Fruit fly (Drosophila melanogaster) whole organism, embryonic: Measurements from ENCODE around the gene CG32281.
A peak's percentile ranks its signal among the peaks of the same experiment; 100 is the strongest.

Experiments
- Asciz ChIP-seq: fragments of 200-800 bp; sonication (Bioruptor generic); optimal IDR thresholded peaks from 2 replicates; lab custom pipeline; 2017; ENCODE audit warnings: missing biosample characterization, mild to moderate bottlenecking, missing genetic modification characterization, missing genetic modification reagents
- Atf-2 ChIP-seq: fragments of 200-800 bp; sonication (Bioruptor generic); optimal IDR thresholded peaks from 2 replicates; lab custom pipeline; 2016; ENCODE audit warnings: missing biosample characterization, missing genetic modification characterization
- Awh ChIP-seq: fragments of 200-800 bp; sonication (Bioruptor generic); IDR thresholded peaks from 2 replicates; pipeline ENCODE4, ENCODE4 v1.3.6; 2022; ENCODE audit warnings: missing biosample characterization, missing genetic modification characterization
- CG10274 ChIP-seq: fragments of 200-800 bp; sonication (Bioruptor generic); optimal IDR thresholded peaks from 3 replicates; lab custom pipeline; 2017; ENCODE audit warnings: missing biosample characterization, mild to moderate bottlenecking, missing genetic modification characterization
- CG10431 ChIP-seq: fragments of 200-800 bp; sonication (Bioruptor generic); optimal IDR thresholded peaks from 3 replicates; lab custom pipeline; 2018; ENCODE audit warnings: missing biosample characterization, mild to moderate bottlenecking, missing genetic modification characterization
- CG10462 ChIP-seq: fragments of 200-800 bp; sonication (Bioruptor generic); optimal IDR thresholded peaks from 2 replicates; lab custom pipeline; 2016; ENCODE audit warnings: missing biosample characterization, missing genetic modification characterization
- CG13775 ChIP-seq: fragments of 200-800 bp; sonication (Bioruptor generic); optimal IDR thresholded peaks from 3 replicates; lab custom pipeline; 2017; ENCODE audit warnings: missing biosample characterization, mild to moderate bottlenecking, missing genetic modification characterization
- CG14860 ChIP-seq: fragments of 200-800 bp; sonication (Bioruptor generic); IDR thresholded peaks from 3 replicates; pipeline ENCODE4 v1.3.6; 2022; ENCODE audit warnings: missing biosample characterization, missing genetic modification characterization; ENCODE audit not compliant: partially characterized antibody
- CG14965 ChIP-seq: fragments of 200-800 bp; sonication (Bioruptor generic); optimal IDR thresholded peaks from 2 replicates; lab custom pipeline; 2016; ENCODE audit warnings: missing biosample characterization, missing genetic modification characterization, borderline replicate concordance
- CG15479 ChIP-seq: fragments of 200-800 bp; sonication (Bioruptor generic); optimal IDR thresholded peaks from 3 replicates; lab custom pipeline; 2019; ENCODE audit warnings: missing biosample characterization, mild to moderate bottlenecking, missing genetic modification characterization, moderate library complexity
- CG17568 ChIP-seq: fragments of 200-800 bp; sonication (Bioruptor generic); optimal IDR thresholded peaks from 2 replicates; lab custom pipeline; 2018; ENCODE audit warnings: missing biosample characterization, mild to moderate bottlenecking, missing genetic modification characterization, moderate library complexity
- CG18262 ChIP-seq: fragments of 200-800 bp; optimal IDR thresholded peaks from 3 replicates; lab custom pipeline; 2019; ENCODE audit warnings: missing biosample characterization, mild to moderate bottlenecking, missing genetic modification characterization, moderate library complexity
- CG18764 ChIP-seq: fragments of 200-800 bp; sonication (Bioruptor generic); optimal IDR thresholded peaks from 3 replicates; lab custom pipeline; 2016; ENCODE audit warnings: missing biosample characterization, missing genetic modification characterization
- CG31224 ChIP-seq: fragments of 200-800 bp; sonication (Bioruptor generic); IDR thresholded peaks from 2 replicates; pipeline ENCODE4 v1.3.6; 2022; ENCODE audit warnings: missing biosample characterization, missing genetic modification characterization
- CG34376 ChIP-seq: fragments of 200-800 bp; sonication (Bioruptor generic); optimal IDR thresholded peaks from 2 replicates; lab custom pipeline; 2018; ENCODE audit warnings: missing biosample characterization, mild to moderate bottlenecking, missing genetic modification characterization
- CG3838 ChIP-seq: fragments of 200-800 bp; sonication (Bioruptor generic); optimal IDR thresholded peaks from 3 replicates; lab custom pipeline; 2016; ENCODE audit warnings: missing biosample characterization, missing genetic modification characterization
- CG6765 ChIP-seq: fragments of 200-800 bp; sonication (Bioruptor generic); optimal IDR thresholded peaks from 3 replicates; lab custom pipeline; 2017; ENCODE audit warnings: missing biosample characterization, mild to moderate bottlenecking, missing genetic modification characterization
- CG6854 ChIP-seq: fragments of 200-800 bp; sonication (Bioruptor generic); optimal IDR thresholded peaks from 3 replicates; lab custom pipeline; 2017; ENCODE audit warnings: missing biosample characterization, mild to moderate bottlenecking, missing genetic modification characterization
- CG7271 ChIP-seq: fragments of 200-800 bp; sonication (Bioruptor generic); optimal IDR thresholded peaks from 2 replicates; lab custom pipeline; 2018; ENCODE audit warnings: missing biosample characterization, mild to moderate bottlenecking, missing genetic modification characterization, moderate library complexity
- CG7839 ChIP-seq: fragments of 200-800 bp; sonication (Bioruptor generic); optimal IDR thresholded peaks from 3 replicates; lab custom pipeline; 2018; ENCODE audit warnings: missing biosample characterization, mild to moderate bottlenecking, missing genetic modification characterization, moderate library complexity
- Chrac-16 ChIP-seq: fragments of 200-800 bp; sonication (Bioruptor generic); optimal IDR thresholded peaks from 3 replicates; lab custom pipeline; 2016; ENCODE audit warnings: missing biosample characterization, missing genetic modification characterization
- Drgx ChIP-seq: fragments of 200-800 bp; sonication (Bioruptor generic); IDR thresholded peaks from 2 replicates; pipeline ENCODE4 v1.3.6; 2022; ENCODE audit warnings: missing biosample characterization, missing genetic modification characterization
- E2f2 ChIP-seq: fragments of 200-800 bp; sonication (Bioruptor generic); IDR thresholded peaks from 2 replicates; pipeline ENCODE4 v1.3.6; 2022; ENCODE audit warnings: missing biosample characterization, missing genetic modification characterization
- HmgZ ChIP-seq: fragments of 200-800 bp; sonication (Bioruptor generic); optimal IDR thresholded peaks from 2 replicates; lab custom pipeline; 2018; ENCODE audit warnings: missing biosample characterization, mild to moderate bottlenecking, missing genetic modification characterization
- Jarid2 ChIP-seq: fragments of 200-800 bp; sonication (Bioruptor generic); optimal IDR thresholded peaks from 3 replicates; lab custom pipeline; 2017; ENCODE audit warnings: mild to moderate bottlenecking, missing biosample characterization, missing genetic modification reagents, missing genetic modification characterization
- Max ChIP-seq: fragments of 200-800 bp; sonication (Bioruptor generic); optimal IDR thresholded peaks from 2 replicates; lab custom pipeline; 2016; ENCODE audit warnings: missing biosample characterization, mild to moderate bottlenecking, missing genetic modification characterization
- Med ChIP-seq: fragments of 200-800 bp; sonication (Bioruptor generic); peaks from one replicate; lab custom pipeline; 2016; ENCODE audit warnings: missing biosample characterization, missing genetic modification characterization, mild to moderate bottlenecking, inconsistent platforms, moderate library complexity
- Meics ChIP-seq: fragments of 200-800 bp; sonication (Bioruptor generic); optimal IDR thresholded peaks from 2 replicates; lab custom pipeline; 2017; ENCODE audit warnings: missing biosample characterization, mild to moderate bottlenecking, missing genetic modification characterization
- Mes4 ChIP-seq: fragments of 200-800 bp; sonication (Bioruptor generic); optimal IDR thresholded peaks from 2 replicates; lab custom pipeline; 2016; ENCODE audit warnings: missing biosample characterization, missing genetic modification characterization
- Xrp1 ChIP-seq: fragments of 200-800 bp; sonication (Bioruptor generic); IDR thresholded peaks from 2 replicates; pipeline ENCODE4 v1.3.6; 2022; ENCODE audit warnings: missing biosample characterization, missing genetic modification characterization
- ab ChIP-seq: fragments of 200-800 bp; sonication (Bioruptor generic); optimal IDR thresholded peaks from 2 replicates; lab custom pipeline; 2016; ENCODE audit warnings: missing biosample characterization, missing genetic modification characterization
- ara ChIP-seq: fragments of 200-800 bp; sonication (Bioruptor generic); IDR thresholded peaks from 2 replicates; pipeline ENCODE4 v1.3.6; 2022; ENCODE audit warnings: missing biosample characterization, missing genetic modification characterization
- da ChIP-seq: fragments of 200-800 bp; sonication (Bioruptor generic); optimal IDR thresholded peaks from 2 replicates; lab custom pipeline; 2016; ENCODE audit warnings: missing biosample characterization, missing genetic modification characterization
- ems ChIP-seq: fragments of 200-800 bp; sonication (Bioruptor generic); optimal IDR thresholded peaks from 3 replicates; lab custom pipeline; 2016; ENCODE audit warnings: missing biosample characterization, missing genetic modification characterization
- esg ChIP-seq: fragments of 200-800 bp; sonication (Bioruptor generic); conservative IDR thresholded peaks from 2 replicates; pipeline ENCODE4 v1.3.6; 2022; ENCODE audit warnings: missing biosample characterization, missing genetic modification characterization
- eve ChIP-seq, 2 experiments: fragments of >200 bp; optimal IDR thresholded peaks; 2 replicates each; lab custom pipeline; 2017; ENCODE audit warnings: missing biosample characterization in 2 of 2, missing genetic modification characterization in 2 of 2
- fru ChIP-seq: fragments of >200 bp; optimal IDR thresholded peaks from 2 replicates; lab custom pipeline; 2017
- ftz-f1 ChIP-seq: fragments of 200-800 bp; sonication (Bioruptor generic); optimal IDR thresholded peaks from 2 replicates; lab custom pipeline; 2016; ENCODE audit warnings: missing biosample characterization, missing genetic modification characterization
- gsb ChIP-seq: fragments of 200-800 bp; sonication (Bioruptor generic); IDR thresholded peaks from 2 replicates; pipeline ENCODE4 v1.3.6; 2022; ENCODE audit warnings: missing biosample characterization, missing genetic modification characterization
- jing ChIP-seq: fragments of 200-800 bp; sonication (Bioruptor generic); optimal IDR thresholded peaks from 2 replicates; lab custom pipeline; 2018; ENCODE audit warnings: missing biosample characterization, mild to moderate bottlenecking, missing genetic modification characterization
- jumu ChIP-seq: fragments of 200-800 bp; sonication (Bioruptor generic); optimal IDR thresholded peaks from 3 replicates; lab custom pipeline; 2016; ENCODE audit warnings: missing biosample characterization, missing genetic modification characterization
- kni ChIP-seq: fragments of 200-800 bp; sonication (Bioruptor generic); optimal IDR thresholded peaks from 3 replicates; lab custom pipeline; 2017; ENCODE audit warnings: mild to moderate bottlenecking, missing biosample characterization, missing genetic modification reagents, missing genetic modification characterization
- odd ChIP-seq: fragments of 200-800 bp; sonication (Bioruptor generic); optimal IDR thresholded peaks from 2 replicates; lab custom pipeline; 2017; ENCODE audit warnings: missing biosample characterization, mild to moderate bottlenecking, missing genetic modification characterization
- pho ChIP-seq: fragments of 200-800 bp; sonication (Bioruptor generic); optimal IDR thresholded peaks from 2 replicates; lab custom pipeline; 2016; ENCODE audit warnings: missing biosample characterization, missing genetic modification characterization
- phol ChIP-seq: fragments of 200-800 bp; sonication (Bioruptor generic); optimal IDR thresholded peaks from 3 replicates; lab custom pipeline; 2018; ENCODE audit warnings: missing biosample characterization, mild to moderate bottlenecking, missing genetic modification characterization, moderate library complexity
- sd ChIP-seq: fragments of 200-800 bp; sonication (Bioruptor generic); optimal IDR thresholded peaks from 3 replicates; lab custom pipeline; 2018; ENCODE audit warnings: missing biosample characterization, mild to moderate bottlenecking, missing genetic modification characterization, moderate library complexity
- slp2 ChIP-seq: fragments of 200-800 bp; sonication (Bioruptor generic); optimal IDR thresholded peaks from 2 replicates; lab custom pipeline; 2016; ENCODE audit warnings: missing biosample characterization, missing genetic modification characterization
- ssp ChIP-seq: fragments of 200-800 bp; sonication (Bioruptor generic); IDR thresholded peaks from 2 replicates; pipeline ENCODE4 v1.3.6; 2022; ENCODE audit warnings: missing biosample characterization, missing genetic modification characterization
- twi ChIP-seq: fragments of 200-800 bp; optimal IDR thresholded peaks from 2 replicates; lab custom pipeline; 2019; ENCODE audit warnings: missing biosample characterization, mild to moderate bottlenecking, missing genetic modification characterization, moderate library complexity
- wor ChIP-seq: fragments of 200-800 bp; sonication (Bioruptor generic); IDR thresholded peaks from 2 replicates; pipeline ENCODE4 v1.3.6; 2022; ENCODE audit warnings: missing biosample characterization, missing genetic modification characterization

The CG32281 gene

dm6 chr3L:3134064-3134545 is 35.1 kb upstream of the CG32281 start (continued):
- TF ChIP-seq CG10274 (GFP tag; lab: Kevin White, UChicago) = no peak
- TF ChIP-seq sd (tag; lab: Kevin White, UChicago) = peak; percentile 0
- peak; percentile 68 for TF ChIP-seq Jarid2 (GFP tag; lab: Kevin White, UChicago)
- TF ChIP-seq Drgx (GFP tag; lab: Robert Waterston, UW) = no peak
- TF ChIP-seq CG31224 (GFP tag; lab: Robert Waterston, UW) = no peak
- peak; percentile 29; the same call in 1 of the 2 replicates for TF ChIP-seq E2f2
- TF ChIP-seq Meics (GFP tag; lab: Kevin White, UChicago) = peak; percentile 58
- TF ChIP-seq wor = no peak
- TF ChIP-seq slp2 (GFP tag; lab: Kevin White, UChicago) = no peak
- TF ChIP-seq Med (GFP tag; lab: Kevin White, UChicago) = peak; percentile 87

dm6 chr3L:3141411-3141810 is 27.8 kb upstream of the CG32281 start:
- TF ChIP-seq ems (GFP tag; lab: Kevin White, UChicago) (no peak), CG18262 (tag; lab: Kevin White, UChicago) (peak; percentile 42), CG7839 (tag; lab: Kevin White, UChicago) (no peak), Atf-2 (GFP tag; lab: Kevin White, UChicago) (no peak), CG14965 (GFP tag; lab: Kevin White, UChicago) (no peak), gsb (no peak), HmgZ (no peak), CG7271 (tag; lab: Kevin White, UChicago) (no peak), ab (GFP tag; lab: Kevin White, UChicago) (no peak), CG10462 (no peak), CG34376 (GFP tag; lab: Kevin White, UChicago) (no peak), kni (GFP tag; lab: Kevin White, UChicago) (peak; percentile 87), ftz-f1 (GFP tag; lab: Kevin White, UChicago) (no peak), fru (lab: Kevin White, UChicago) (no peak), Mes4 (no peak), Med (GFP tag; lab: Kevin White, UChicago) (no peak), ssp (GFP tag; lab: Robert Waterston, UW) (no peak), jumu (no peak), Xrp1 (GFP tag; lab: Robert Waterston, UW) (peak; percentile 11; the same call in 1 of the 2 replicates), CG15479 (GFP tag; lab: Kevin White, UChicago) (no peak), pho (GFP tag; lab: Kevin White, UChicago) (no peak), Chrac-16 (GFP tag; lab: Kevin White, UChicago) (no peak), Asciz (GFP tag; lab: Kevin White, UChicago) (peak; percentile 8), eve (GFP tag; optimal IDR thresholded peaks at IDR 0.05; lab: Kevin White, UChicago) (no peak), Meics (GFP tag; lab: Kevin White, UChicago) (no peak), CG18764 (GFP tag; lab: Kevin White, UChicago) (no peak), CG14860 (GFP tag; lab: Robert Waterston, UW) (no peak), jing (no peak), da (no peak), CG6765 (no peak), CG10431 (GFP tag; lab: Kevin White, UChicago) (peak; percentile 85), odd (GFP tag; lab: Kevin White, UChicago) (no peak), esg (GFP tag; lab: Robert Waterston, UW) (no peak), CG3838 (GFP tag; lab: Kevin White, UChicago) (no peak), CG13775 (GFP tag; lab: Kevin White, UChicago) (no peak), twi (tag; lab: Kevin White, UChicago) (peak; percentile 33), Awh (GFP tag; lab: Robert Waterston, UW) (no peak), phol (no peak), CG17568 (GFP tag; lab: Kevin White, UChicago) (peak; percentile 32), Max (GFP tag; lab: Kevin White, UChicago) (no peak), ara (GFP tag; lab: Robert Waterston, UW) (0 out of 2 replicates have a peak, but pooled peaks have one; percentile 44), CG6854 (GFP tag; lab: Kevin White, UChicago) (no peak)
